Worm (Caenorhabditis elegans) whole organism, early embryonic: ENCODE measurements around the gene cept-1.

Experiments used
- B0310.2 ChIP-seq: sonication (generic microtip); optimal IDR thresholded peaks from 2 replicates; lab custom pipeline; 2016; ENCODE audit warnings: mild to moderate bottlenecking, missing genetic modification characterization, missing compliant biosample characterization
- F13C5.2 ChIP-seq: sonication (generic microtip); optimal IDR thresholded peaks from 2 replicates; lab custom pipeline; 2017; ENCODE audit warnings: mild to moderate bottlenecking, missing genetic modification characterization, inconsistent platforms, missing compliant biosample characterization
- aly-1 ChIP-seq: sonication (generic microtip); optimal IDR thresholded peaks from 2 replicates; lab custom pipeline; 2016; ENCODE audit warnings: missing genetic modification characterization, missing compliant biosample characterization
- ama-1 ChIP-seq: fragments of 150-350 bp; optimal IDR thresholded peaks from 2 replicates; lab custom pipeline; 2014
- ceh-13 ChIP-seq: fragments of 200-800 bp; sonication (Bioruptor generic); optimal IDR thresholded peaks from 2 replicates; lab custom pipeline; 2018; ENCODE audit warnings: mild to moderate bottlenecking, missing genetic modification characterization, missing compliant biosample characterization
- ceh-36 ChIP-seq: sonication (generic microtip); optimal IDR thresholded peaks from 2 replicates; lab custom pipeline; 2016; ENCODE audit warnings: missing genetic modification characterization, inconsistent platforms, missing compliant biosample characterization
- ets-7 ChIP-seq: sonication (generic microtip); optimal IDR thresholded peaks from 2 replicates; lab custom pipeline; 2016; ENCODE audit warnings: missing genotype, missing genetic modification characterization, missing compliant biosample characterization
- flt-1 ChIP-seq: fragments of 200-800 bp; sonication (Bioruptor generic); IDR thresholded peaks from 2 replicates; pipeline ENCODE4 v1.3.6; 2022; ENCODE audit warnings: missing genetic modification characterization, missing compliant biosample characterization
- hmbx-1 ChIP-seq: sonication (generic microtip); optimal IDR thresholded peaks from 2 replicates; lab custom pipeline; 2016; ENCODE audit warnings: mild to moderate bottlenecking, missing genetic modification characterization, missing compliant biosample characterization
- hmg-4 ChIP-seq: fragments of 200-800 bp; sonication (Bioruptor generic); optimal IDR thresholded peaks from 2 replicates; lab custom pipeline; 2018; ENCODE audit warnings: mild to moderate bottlenecking, missing genetic modification characterization, missing compliant biosample characterization
- hnd-1 ChIP-seq: sonication (generic microtip); optimal IDR thresholded peaks from 2 replicates; lab custom pipeline; 2016; ENCODE audit warnings: missing genetic modification characterization, missing compliant biosample characterization
- pes-1 ChIP-seq: fragments of 200-800 bp; sonication (Bioruptor generic); IDR thresholded peaks from 2 replicates; pipeline ENCODE4 v1.3.6; 2022; ENCODE audit warnings: missing genetic modification reagents, missing genetic modification characterization, missing compliant biosample characterization
- scrt-1 ChIP-seq: fragments of 200-800 bp; sonication (Bioruptor generic); IDR thresholded peaks from 2 replicates; pipeline ENCODE4 v1.3.6; 2022; ENCODE audit warnings: missing genetic modification characterization, missing compliant biosample characterization
- sea-1 ChIP-seq: fragments of 200-800 bp; sonication (Bioruptor generic); conservative IDR thresholded peaks from 2 replicates; pipeline ENCODE4 v1.3.6; 2022; ENCODE audit warnings: missing genetic modification characterization, missing compliant biosample characterization
- tbx-11 ChIP-seq: fragments of 200-800 bp; sonication (Bioruptor generic); IDR thresholded peaks from 2 replicates; pipeline ENCODE4 v1.3.6; 2022; ENCODE audit warnings: missing genetic modification characterization, missing compliant biosample characterization
- tbx-37 ChIP-seq: fragments of 200-800 bp; sonication (Bioruptor generic); conservative IDR thresholded peaks from 2 replicates; pipeline ENCODE4 v1.3.6; 2022; ENCODE audit warnings: missing genetic modification reagents, missing genetic modification characterization, missing compliant biosample characterization
- tra-4 ChIP-seq: sonication (generic microtip); optimal IDR thresholded peaks from 2 replicates; lab custom pipeline; 2017; ENCODE audit warnings: missing genetic modification characterization, missing compliant biosample characterization

Gene cept-1

DNA sequence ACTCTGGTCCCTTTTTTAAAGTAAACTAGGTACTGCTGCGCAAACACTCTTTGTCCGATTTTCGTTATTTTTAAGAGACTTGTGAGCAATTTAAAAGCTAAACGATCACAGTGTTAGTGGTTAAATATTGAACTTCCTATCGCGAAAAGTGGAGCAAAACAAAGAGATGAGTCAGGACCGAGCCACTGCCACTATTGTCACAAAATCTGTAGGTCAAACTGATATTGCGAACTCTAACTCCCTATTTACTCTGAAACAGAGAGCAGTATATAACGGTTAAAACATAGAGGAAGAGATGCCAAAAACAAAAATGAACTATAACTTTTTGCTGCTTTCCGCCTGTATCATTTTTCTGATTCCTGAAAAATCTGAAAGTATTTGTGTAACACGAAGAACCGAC lies 30.7 kb downstream of the cept-1 start, which contains the start of gene abf-5:
Gene abf-5 (plus strand): TSS at position 301 of the 400 bp plus-strand sequence.
- no peak for TF ChIP-seq F13C5.2 (tag; lab: Kevin White, UChicago)
- TF ChIP-seq tbx-11 (GFP tag; lab: Robert Waterston, UW), result no peak
- no peak for TF ChIP-seq tra-4 (tag; lab: Kevin White, UChicago)
- TF ChIP-seq ets-7 (tag; lab: Kevin White, UChicago), result no peak
- no peak for TF ChIP-seq hmg-4 (GFP tag; lab: Kevin White, UChicago)
- no peak for TF ChIP-seq tbx-37 (GFP tag; lab: Robert Waterston, UW)
- TF ChIP-seq pes-1 (GFP tag; lab: Robert Waterston, UW), result no peak
- TF ChIP-seq B0310.2 (tag; lab: Kevin White, UChicago), result no peak
- no peak for TF ChIP-seq ceh-13
- TF ChIP-seq scrt-1 (GFP tag; lab: Robert Waterston, UW), result no peak
- no peak for TF ChIP-seq flt-1
- no peak for TF ChIP-seq ama-1
- TF ChIP-seq sea-1 (GFP tag; lab: Robert Waterston, UW), result no peak
- no peak for TF ChIP-seq hnd-1 (tag; lab: Kevin White, UChicago)

ce11 chrX:12793075-12793474 lies 31.2 kb downstream of the cept-1 start:
- TF ChIP-seq ceh-36 (tag; lab: Kevin White, UChicago), result no peak
- no peak for TF ChIP-seq hmbx-1 (tag; lab: Kevin White, UChicago)
- TF ChIP-seq sea-1 (GFP tag; lab: Robert Waterston, UW), result no peak
- no peak for TF ChIP-seq F13C5.2 (tag; lab: Kevin White, UChicago)
- no peak for TF ChIP-seq tbx-37 (GFP tag; lab: Robert Waterston, UW)
- TF ChIP-seq ama-1, result no peak
- no peak for TF ChIP-seq flt-1
- no peak for TF ChIP-seq scrt-1 (GFP tag; lab: Robert Waterston, UW)
- no peak for TF ChIP-seq pes-1 (GFP tag; lab: Robert Waterston, UW)
- no peak for TF ChIP-seq ceh-13
- TF ChIP-seq ets-7 (tag; lab: Kevin White, UChicago), result no peak
- no peak for TF ChIP-seq B0310.2 (tag; lab: Kevin White, UChicago)
- no peak for TF ChIP-seq tra-4 (tag; lab: Kevin White, UChicago)
- TF ChIP-seq aly-1 (tag; lab: Kevin White, UChicago), result no peak

DNA sequence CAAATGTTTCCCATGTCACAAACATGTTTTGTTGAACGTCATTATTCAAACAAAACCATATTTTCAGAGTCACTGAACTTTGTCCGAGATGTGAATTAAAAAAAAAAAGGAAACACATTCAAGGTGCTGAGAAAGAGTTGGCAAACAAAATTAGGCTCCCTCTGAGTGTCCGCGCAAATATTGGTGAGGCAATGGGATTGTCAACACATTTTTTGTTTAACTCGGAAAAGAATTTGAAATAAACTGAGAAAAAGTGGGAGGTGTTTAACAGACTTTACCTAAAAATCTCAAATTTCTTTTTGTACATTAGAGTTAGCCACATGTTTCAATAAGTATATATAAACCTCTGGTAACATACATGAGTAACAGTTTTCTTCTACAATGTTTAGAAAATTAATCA lies 31.9 kb downstream of the cept-1 start, which contains the start of gene abf-6:
Gene abf-6 (plus strand): TSS at position 323 of the 400 bp plus-strand sequence.
- no peak for TF ChIP-seq aly-1 (tag; lab: Kevin White, UChicago)
- TF ChIP-seq B0310.2 (tag; lab: Kevin White, UChicago), result no peak
- no peak for TF ChIP-seq F13C5.2 (tag; lab: Kevin White, UChicago)
- no peak for TF ChIP-seq hnd-1 (tag; lab: Kevin White, UChicago)
- TF ChIP-seq pes-1 (GFP tag; lab: Robert Waterston, UW), result no peak
- no peak for TF ChIP-seq sea-1 (GFP tag; lab: Robert Waterston, UW)
- TF ChIP-seq tra-4 (tag; lab: Kevin White, UChicago), result no peak
- no peak for TF ChIP-seq hmbx-1 (tag; lab: Kevin White, UChicago)
- TF ChIP-seq hmg-4 (GFP tag; lab: Kevin White, UChicago), result no peak
- TF ChIP-seq scrt-1 (GFP tag; lab: Robert Waterston, UW), result no peak
- no peak for TF ChIP-seq ceh-13
- no peak for TF ChIP-seq ets-7 (tag; lab: Kevin White, UChicago)
- no peak for TF ChIP-seq tbx-37 (GFP tag; lab: Robert Waterston, UW)
- no peak for TF ChIP-seq ceh-36 (tag; lab: Kevin White, UChicago)
- no peak for TF ChIP-seq flt-1
- no peak for TF ChIP-seq ama-1
- TF ChIP-seq tbx-11 (GFP tag; lab: Robert Waterston, UW), result no peak

ce11 chrX:12799831-12800230 lies 38.0 kb downstream of the cept-1 start:
- no peak for TF ChIP-seq tbx-11 (GFP tag; lab: Robert Waterston, UW)
- no peak for TF ChIP-seq ets-7 (tag; lab: Kevin White, UChicago)
- no peak for TF ChIP-seq pes-1 (GFP tag; lab: Robert Waterston, UW)
- no peak for TF ChIP-seq ceh-13
- TF ChIP-seq scrt-1 (GFP tag; lab: Robert Waterston, UW), result no peak
- no peak for TF ChIP-seq ceh-36 (tag; lab: Kevin White, UChicago)
- no peak for TF ChIP-seq sea-1 (GFP tag; lab: Robert Waterston, UW)
- no peak for TF ChIP-seq hmbx-1 (tag; lab: Kevin White, UChicago)
- TF ChIP-seq tra-4 (tag; lab: Kevin White, UChicago), result no peak

DNA sequence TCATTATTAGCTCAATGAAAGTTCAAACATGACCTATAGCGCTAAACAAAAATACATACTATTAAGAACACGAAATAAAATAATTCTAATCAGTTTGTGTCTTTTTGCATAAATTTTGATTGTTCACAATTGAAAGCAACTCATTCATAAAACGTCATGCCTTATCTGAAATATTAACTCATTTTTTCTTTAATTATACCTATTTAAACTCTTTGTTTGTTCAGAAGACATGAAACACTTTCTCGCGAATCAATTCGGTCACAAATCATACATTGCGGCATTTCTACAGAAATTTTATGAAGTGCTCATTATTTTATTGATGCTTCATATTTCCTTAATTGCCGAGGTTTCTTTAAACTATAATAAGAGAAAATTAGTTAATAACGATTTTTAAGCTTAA lies 45.0 kb downstream of the cept-1 start:
- TF ChIP-seq ceh-36 (tag; lab: Kevin White, UChicago), result no peak

ce11 chrX:12808085-12808922 lies 46.4 kb downstream of the cept-1 start, which contains the start of gene nhr-27:
Gene nhr-27, minus strand, starts transcription at chrX:12808318.
- TF ChIP-seq aly-1 (tag; lab: Kevin White, UChicago) (no peak), ama-1 (no peak), tbx-11 (GFP tag; lab: Robert Waterston, UW) (no peak), ceh-36 (tag; lab: Kevin White, UChicago) (no peak), hmg-4 (GFP tag; lab: Kevin White, UChicago) (no peak), ets-7 (tag; lab: Kevin White, UChicago) (no peak), B0310.2 (tag; lab: Kevin White, UChicago) (no peak), hmbx-1 (tag; lab: Kevin White, UChicago) (no peak), ceh-13 (no peak), F13C5.2 (tag; lab: Kevin White, UChicago) (no peak), tbx-37 (GFP tag; lab: Robert Waterston, UW) (no peak), flt-1 (no peak), pes-1 (GFP tag; lab: Robert Waterston, UW) (no peak), tra-4 (tag; lab: Kevin White, UChicago) (no peak), scrt-1 (GFP tag; lab: Robert Waterston, UW) (no peak), sea-1 (GFP tag; lab: Robert Waterston, UW) (no peak), hnd-1 (tag; lab: Kevin White, UChicago) (no peak)
